Worm (Caenorhabditis elegans) whole organism, late embryonic: ENCODE results near the gene Y69H2.15.

Source experiments
- C08G9.2 ChIP-seq: sonication (generic microtip); optimal IDR thresholded peaks from 2 replicates; lab custom pipeline; 2016; ENCODE audit warnings: mild to moderate bottlenecking, missing genetic modification characterization, moderate library complexity, missing compliant biosample characterization
- K02D7.2 ChIP-seq: sonication (generic microtip); optimal IDR thresholded peaks from 2 replicates; lab custom pipeline; 2017; ENCODE audit warnings: mild to moderate bottlenecking, missing genetic modification characterization, missing compliant biosample characterization
- K09A11.1 ChIP-seq: sonication (generic microtip); optimal IDR thresholded peaks from 2 replicates; lab custom pipeline; 2017; ENCODE audit warnings: antibody characterized with exemption, mild to moderate bottlenecking, missing genetic modification characterization, missing compliant biosample characterization; ENCODE audit not compliant: insufficient read depth
- T23F11.4 ChIP-seq: fragments of 200-800 bp; sonication (Bioruptor generic); optimal IDR thresholded peaks from 2 replicates; lab custom pipeline; 2018; ENCODE audit warnings: mild to moderate bottlenecking, missing genetic modification characterization, missing compliant biosample characterization
- Y22D7AL.16 ChIP-seq: sonication (generic microtip); optimal IDR thresholded peaks from 2 replicates; lab custom pipeline; 2016; ENCODE audit warnings: missing genetic modification characterization, missing compliant biosample characterization
- ama-1 ChIP-seq: fragments of 150-350 bp; optimal IDR thresholded peaks from 2 replicates; lab custom pipeline; 2014
- ceh-14 ChIP-seq: sonication (generic microtip); optimal IDR thresholded peaks from 2 replicates; lab custom pipeline; 2016; ENCODE audit warnings: missing genotype, missing genetic modification characterization, missing compliant biosample characterization
- ceh-18 ChIP-seq: sonication (generic microtip); optimal IDR thresholded peaks from 2 replicates; lab custom pipeline; 2016; ENCODE audit warnings: missing genetic modification characterization, missing compliant biosample characterization
- ceh-19 ChIP-seq: fragments of 200-800 bp; sonication (Bioruptor generic); optimal IDR thresholded peaks from 2 replicates; lab custom pipeline; 2018; ENCODE audit warnings: mild to moderate bottlenecking, missing genetic modification characterization, missing compliant biosample characterization
- ceh-2 ChIP-seq: sonication (generic microtip); optimal IDR thresholded peaks from 2 replicates; lab custom pipeline; 2016; ENCODE audit warnings: missing genotype, missing genetic modification characterization, missing compliant biosample characterization
- ceh-24 ChIP-seq: sonication (generic microtip); optimal IDR thresholded peaks from 2 replicates; lab custom pipeline; 2016; ENCODE audit warnings: mild to moderate bottlenecking, missing genetic modification characterization, missing compliant biosample characterization
- ceh-30 ChIP-seq: fragments of 150-350 bp; optimal IDR thresholded peaks from 2 replicates; lab custom pipeline; 2014; ENCODE audit warnings: missing biosample characterization, missing genetic modification characterization
- ceh-31 ChIP-seq: sonication (generic microtip); optimal IDR thresholded peaks from 2 replicates; lab custom pipeline; 2016; ENCODE audit warnings: missing genetic modification characterization, missing compliant biosample characterization
- ceh-34 ChIP-seq: sonication (generic microtip); optimal IDR thresholded peaks from 2 replicates; lab custom pipeline; 2016; ENCODE audit warnings: mild to moderate bottlenecking, missing genetic modification characterization, missing compliant biosample characterization
- ceh-45 ChIP-seq: fragments of 200-800 bp; sonication (Bioruptor generic); IDR thresholded peaks from 2 replicates; pipeline ENCODE4 v1.3.6; 2022; ENCODE audit warnings: missing genetic modification reagents, missing genetic modification characterization, missing compliant biosample characterization
- ceh-48 ChIP-seq: sonication (generic microtip); optimal IDR thresholded peaks from 2 replicates; lab custom pipeline; 2016; ENCODE audit warnings: missing genetic modification characterization, inconsistent platforms, missing compliant biosample characterization
- dmd-4 ChIP-seq: sonication (generic microtip); optimal IDR thresholded peaks from 2 replicates; lab custom pipeline; 2016; ENCODE audit warnings: borderline replicate concordance, missing genetic modification characterization, missing compliant biosample characterization
- dve-1 ChIP-seq: sonication (generic microtip); optimal IDR thresholded peaks from 2 replicates; lab custom pipeline; 2017; ENCODE audit warnings: antibody characterized with exemption, mild to moderate bottlenecking, missing genetic modification characterization, missing compliant biosample characterization
- ets-4 ChIP-seq: sonication (generic microtip); optimal IDR thresholded peaks from 2 replicates; lab custom pipeline; 2016; ENCODE audit warnings: missing genetic modification characterization, missing compliant biosample characterization
- eyg-1 ChIP-seq: sonication (generic microtip); optimal IDR thresholded peaks from 2 replicates; lab custom pipeline; 2016; ENCODE audit warnings: missing genotype, missing genetic modification characterization, missing compliant biosample characterization
- fax-1 ChIP-seq: sonication (generic microtip); optimal IDR thresholded peaks from 2 replicates; lab custom pipeline; 2016; ENCODE audit warnings: missing genotype, missing genetic modification characterization, missing compliant biosample characterization
- fkh-10 ChIP-seq: fragments of 150-350 bp; optimal IDR thresholded peaks from 2 replicates; lab custom pipeline; 2014; ENCODE audit warnings: missing biosample characterization, missing genetic modification reagents, missing genetic modification characterization
- fkh-6 ChIP-seq: sonication (generic microtip); optimal IDR thresholded peaks from 2 replicates; lab custom pipeline; 2016; ENCODE audit warnings: missing genetic modification characterization, missing compliant biosample characterization
- gmeb-2 ChIP-seq: sonication (generic microtip); optimal IDR thresholded peaks from 2 replicates; lab custom pipeline; 2016; ENCODE audit warnings: missing genetic modification characterization, inconsistent platforms, missing compliant biosample characterization
- hlh-30 ChIP-seq: sonication (generic microtip); optimal IDR thresholded peaks from 2 replicates; lab custom pipeline; 2017; ENCODE audit warnings: antibody characterized with exemption, missing genetic modification characterization, missing compliant biosample characterization; ENCODE audit not compliant: insufficient read depth
- hlh-6 ChIP-seq: sonication (generic microtip); optimal IDR thresholded peaks from 2 replicates; lab custom pipeline; 2016; ENCODE audit warnings: missing genotype, missing genetic modification characterization, missing compliant biosample characterization
- lim-6 ChIP-seq: sonication (generic microtip); optimal IDR thresholded peaks from 2 replicates; lab custom pipeline; 2016; ENCODE audit warnings: missing genetic modification characterization, missing compliant biosample characterization
- madf-2 ChIP-seq: sonication (generic microtip); optimal IDR thresholded peaks from 2 replicates; lab custom pipeline; 2017; ENCODE audit warnings: missing genetic modification characterization, missing compliant biosample characterization
- mec-3 ChIP-seq: sonication (generic microtip); optimal IDR thresholded peaks from 2 replicates; lab custom pipeline; 2016; ENCODE audit warnings: borderline replicate concordance, missing genetic modification characterization, missing compliant biosample characterization
- nfya-1 ChIP-seq: sonication (generic microtip); optimal IDR thresholded peaks from 2 replicates; lab custom pipeline; 2017; ENCODE audit warnings: missing genetic modification characterization, mild to moderate bottlenecking, missing compliant biosample characterization, antibody characterized with exemption, moderate library complexity
- nhr-11 ChIP-seq: fragments of 150-350 bp; optimal IDR thresholded peaks from 2 replicates; lab custom pipeline; 2014; ENCODE audit warnings: missing biosample characterization, missing genetic modification characterization
- odd-2 ChIP-seq: sonication (generic microtip); optimal IDR thresholded peaks from 2 replicates; lab custom pipeline; 2017; ENCODE audit warnings: antibody characterized with exemption, mild to moderate bottlenecking, missing genetic modification characterization, missing compliant biosample characterization
- pat-9 ChIP-seq: fragments of 200-800 bp; sonication (Bioruptor generic); optimal IDR thresholded peaks from 2 replicates; lab custom pipeline; 2018; ENCODE audit warnings: mild to moderate bottlenecking, missing genetic modification characterization, moderate library complexity, missing compliant biosample characterization
- pha-2 ChIP-seq: sonication (generic microtip); optimal IDR thresholded peaks from 2 replicates; lab custom pipeline; 2017; ENCODE audit warnings: mild to moderate bottlenecking, missing genetic modification characterization, missing compliant biosample characterization
- pha-4 ChIP-seq: fragments of 150-350 bp; optimal IDR thresholded peaks from 2 replicates; lab custom pipeline; 2018; ENCODE audit warnings: missing biosample characterization, missing genetic modification reagents, missing genetic modification characterization
- pros-1 ChIP-seq: fragments of 150-350 bp; optimal IDR thresholded peaks from 2 replicates; lab custom pipeline; 2014; ENCODE audit warnings: missing biosample characterization, missing genetic modification reagents, missing genetic modification characterization
- sdc-2 ChIP-seq: sonication (generic microtip); optimal IDR thresholded peaks from 2 replicates; lab custom pipeline; 2016; ENCODE audit warnings: missing genotype, missing genetic modification characterization, missing compliant biosample characterization
- sox-2 ChIP-seq: fragments of 200-800 bp; sonication (Bioruptor generic); IDR thresholded peaks from 2 replicates; pipeline ENCODE4 v1.3.6; 2022; ENCODE audit warnings: missing genetic modification reagents, missing genetic modification characterization, missing compliant biosample characterization
- sox-4 ChIP-seq: sonication (generic microtip); optimal IDR thresholded peaks from 2 replicates; lab custom pipeline; 2017; ENCODE audit warnings: mild to moderate bottlenecking, missing genetic modification characterization, inconsistent platforms, missing compliant biosample characterization
- syd-9 ChIP-seq: sonication (generic microtip); optimal IDR thresholded peaks from 2 replicates; lab custom pipeline; 2016; ENCODE audit warnings: mild to moderate bottlenecking, missing genetic modification characterization, moderate library complexity, missing compliant biosample characterization
- tbx-2 ChIP-seq: sonication (generic microtip); optimal IDR thresholded peaks from 2 replicates; lab custom pipeline; 2016; ENCODE audit warnings: missing genetic modification characterization, missing compliant biosample characterization
- unc-42 ChIP-seq: sonication (generic microtip); optimal IDR thresholded peaks from 2 replicates; lab custom pipeline; 2016; ENCODE audit warnings: missing genotype, missing genetic modification characterization, missing compliant biosample characterization
- unc-55 ChIP-seq: sonication (generic microtip); optimal IDR thresholded peaks from 2 replicates; lab custom pipeline; 2017; ENCODE audit warnings: missing biosample characterization, missing genetic modification reagents, missing genetic modification characterization
- unc-86 ChIP-seq: sonication (generic microtip); optimal IDR thresholded peaks from 2 replicates; lab custom pipeline; 2016; ENCODE audit warnings: missing genetic modification characterization, missing compliant biosample characterization
- zip-5 ChIP-seq: sonication (generic microtip); optimal IDR thresholded peaks from 2 replicates; lab custom pipeline; 2016; ENCODE audit warnings: missing genetic modification characterization, missing compliant biosample characterization

Y69H2.15 gene

ce11 chrV:18616287-18616686, 10.4 kb downstream of the Y69H2.15 start, which contains the start of gene nhr-70:
Gene nhr-70 (plus strand): TSS chrV:18616587.
- TF ChIP-seq fkh-10 (GFP tag; lab: Kevin White, UChicago) (no peak), dve-1 (tag; lab: Kevin White, UChicago) (no peak), Y22D7AL.16 (no peak), ceh-34 (tag; lab: Kevin White, UChicago) (no peak), madf-2 (tag; lab: Kevin White, UChicago) (no peak), unc-42 (tag; lab: Kevin White, UChicago) (no peak), fax-1 (tag; lab: Kevin White, UChicago) (no peak), nfya-1 (tag; lab: Kevin White, UChicago) (no peak), T23F11.4 (GFP tag; lab: Kevin White, UChicago) (no peak), pha-4 (tag; lab: Kevin White, UChicago) (no peak), ceh-18 (tag; lab: Kevin White, UChicago) (no peak)

- TF ChIP-seq unc-86 (tag; lab: Kevin White, UChicago) = no peak
- TF ChIP-seq ceh-45 (GFP tag; lab: Robert Waterston, UW) = no peak
- TF ChIP-seq sdc-2 (tag; lab: Kevin White, UChicago) = no peak
- TF ChIP-seq eyg-1 (tag; lab: Kevin White, UChicago) = no peak
- no peak for TF ChIP-seq odd-2 (tag; lab: Kevin White, UChicago)
- no peak for TF ChIP-seq unc-42 (tag; lab: Kevin White, UChicago)
- no peak for TF ChIP-seq K09A11.1
- TF ChIP-seq lim-6 (tag; lab: Kevin White, UChicago) = no peak
- no peak for TF ChIP-seq ceh-30
- TF ChIP-seq tbx-2 (tag; lab: Kevin White, UChicago) = no peak
- no peak for TF ChIP-seq sox-4 (tag; lab: Kevin White, UChicago)
- peak; percentile 25 for TF ChIP-seq pha-2
- peak; percentile 15 for TF ChIP-seq ceh-31 (tag; lab: Kevin White, UChicago)
- no peak for TF ChIP-seq sox-2
- TF ChIP-seq mec-3 (tag; lab: Kevin White, UChicago) = no peak
- TF ChIP-seq ets-4 (tag; lab: Kevin White, UChicago) = no peak
- TF ChIP-seq nfya-1 (tag; lab: Kevin White, UChicago) = peak; percentile 35
- no peak for TF ChIP-seq ama-1 (lab: Kevin White, UChicago)
- no peak for TF ChIP-seq nhr-11 (tag; lab: Kevin White, UChicago)
- no peak for TF ChIP-seq madf-2 (tag; lab: Kevin White, UChicago)
- TF ChIP-seq T23F11.4 (GFP tag; lab: Kevin White, UChicago) = no peak
- TF ChIP-seq ceh-19 (GFP tag; lab: Kevin White, UChicago) = no peak
- no peak for TF ChIP-seq Y22D7AL.16
- peak; percentile 15 for TF ChIP-seq hlh-30 (tag; lab: Kevin White, UChicago)
- no peak for TF ChIP-seq fkh-10 (GFP tag; lab: Kevin White, UChicago)
- peak; percentile 20 for TF ChIP-seq ceh-48 (tag; lab: Kevin White, UChicago)
- no peak for TF ChIP-seq zip-5 (tag; lab: Kevin White, UChicago)
- TF ChIP-seq ceh-2 (tag; lab: Kevin White, UChicago) = no peak
- no peak for TF ChIP-seq K02D7.2 (tag; lab: Kevin White, UChicago)
- no peak for TF ChIP-seq ceh-24 (tag; lab: Kevin White, UChicago)
Observed at ce11 chrV:18614498-18614897, 12.2 kb downstream of the Y69H2.15 start.

ce11 chrV:18613164-18613563, 13.5 kb downstream of the Y69H2.15 start:
- peak; percentile 98 for TF ChIP-seq dve-1 (tag; lab: Kevin White, UChicago)
- no peak for TF ChIP-seq sox-2

ce11 chrV:18605510-18605909, 21.2 kb downstream of the Y69H2.15 start:
- no peak for TF ChIP-seq C08G9.2
- no peak for TF ChIP-seq hlh-6 (tag; lab: Kevin White, UChicago)
- TF ChIP-seq fkh-10 (GFP tag; lab: Kevin White, UChicago) = no peak
- TF ChIP-seq K09A11.1 = no peak
- no peak for TF ChIP-seq pros-1 (tag; lab: Kevin White, UChicago)
- no peak for TF ChIP-seq fax-1 (tag; lab: Kevin White, UChicago)
- TF ChIP-seq fkh-6 (tag; lab: Kevin White, UChicago) = no peak
- TF ChIP-seq Y22D7AL.16 = no peak
- TF ChIP-seq syd-9 (tag; lab: Kevin White, UChicago) = no peak
- TF ChIP-seq ceh-14 (tag; lab: Kevin White, UChicago) = no peak
- TF ChIP-seq gmeb-2 = no peak
- TF ChIP-seq pat-9 (tag; lab: Kevin White, UChicago) = no peak
- no peak for TF ChIP-seq odd-2 (tag; lab: Kevin White, UChicago)
- no peak for TF ChIP-seq sox-2
- no peak for TF ChIP-seq unc-55 (GFP tag; lab: Kevin White, UChicago)
- no peak for TF ChIP-seq ceh-31 (tag; lab: Kevin White, UChicago)
- no peak for TF ChIP-seq unc-42 (tag; lab: Kevin White, UChicago)
- no peak for TF ChIP-seq dmd-4
